Worm (Caenorhabditis elegans): ENCODE results near the gene T04C9.2.

T04C9.2 gene

DNA sequence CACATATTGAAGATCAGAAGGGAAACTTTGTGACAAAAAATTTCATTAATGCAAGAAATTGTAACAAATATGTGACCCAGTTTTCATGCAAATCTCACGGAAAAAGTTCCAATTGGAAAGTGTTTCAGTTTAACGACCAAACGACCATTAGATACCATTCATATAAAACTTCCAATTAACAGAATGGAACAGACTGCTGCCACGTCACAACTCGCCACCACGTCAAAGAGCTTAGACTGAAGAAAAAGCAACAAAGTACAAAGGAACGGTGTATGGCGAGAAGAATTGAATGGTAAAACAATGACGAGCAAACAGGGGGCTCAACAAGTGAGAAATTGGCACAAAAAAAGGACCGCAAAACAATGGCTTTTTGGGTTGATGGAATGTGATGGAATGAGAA, 6.3 kb upstream of the T04C9.2 start, which contains the start of gene T04C9.3:
Gene T04C9.3 (plus strand): TSS at position 301 of the 400 bp plus-strand sequence.
- TF ChIP-seq pqm-1 (tag; optimal IDR thresholded peaks at IDR 0.05) (no peak), nhr-237 (tag; optimal IDR thresholded peaks at IDR 0.05) (no peak), egl-27 (tag; optimal IDR thresholded peaks at IDR 0.05) (no peak), nhr-23 (tag; optimal IDR thresholded peaks at IDR 0.05) (no peak), eor-1 (tag; optimal IDR thresholded peaks at IDR 0.05) (no peak), ceh-82 (tag; optimal IDR thresholded peaks at IDR 0.05) (no peak), nfya-1 (tag; optimal IDR thresholded peaks at IDR 0.05; ENCODE audit: insufficient read depth) (no peak), ZK546.5 (tag; optimal IDR thresholded peaks at IDR 0.05) (no peak), sea-2 (GFP tag; optimal IDR thresholded peaks at IDR 0.05) (no peak), mdl-1 (tag; optimal IDR thresholded peaks at IDR 0.05) (no peak), tbx-2 (tag; optimal IDR thresholded peaks at IDR 0.05) (no peak), zag-1 (tag; optimal IDR thresholded peaks at IDR 0.05) (no peak), lsy-12 (tag; optimal IDR thresholded peaks at IDR 0.05) (no peak), nhr-28 (tag; optimal IDR thresholded peaks at IDR 0.05) (no peak), nhr-77 (tag; optimal IDR thresholded peaks at IDR 0.05) (no peak), pha-4 (tag; optimal IDR thresholded peaks at IDR 0.05) (no peak), lin-39 (tag; optimal IDR thresholded peaks at IDR 0.05) (no peak), nhr-25 (tag; optimal IDR thresholded peaks at IDR 0.05) (no peak), lin-15B (tag; optimal IDR thresholded peaks at IDR 0.05) (no peak), hmg-11 (tag; optimal IDR thresholded peaks at IDR 0.05) (no peak)

DNA sequence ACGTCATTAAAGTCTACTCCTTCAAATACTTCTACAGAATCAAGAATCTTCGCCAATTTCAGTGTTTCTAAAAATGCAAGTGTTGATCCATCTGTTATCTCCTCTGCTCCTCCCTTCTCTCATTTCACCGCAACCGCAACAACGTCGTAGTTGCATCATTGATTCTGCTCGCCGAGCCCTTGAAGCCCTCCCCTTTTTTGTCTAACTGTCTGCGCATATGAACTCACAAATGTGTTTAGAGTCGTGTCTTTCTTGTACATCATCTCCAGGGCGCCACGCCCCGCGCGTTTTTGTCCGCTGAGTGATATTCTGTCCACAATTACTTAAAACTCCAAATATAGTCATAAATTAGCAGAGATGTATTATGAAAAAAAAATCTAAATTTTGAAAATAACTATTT, 3.7 kb upstream of the T04C9.2 start:
- peak; percentile 74 for TF ChIP-seq lin-39 (tag; optimal IDR thresholded peaks at IDR 0.05)
- peak; percentile 63 for TF ChIP-seq egl-5 (tag; optimal IDR thresholded peaks at IDR 0.05)
- peak; percentile 63 for TF ChIP-seq nfya-1 (tag; optimal IDR thresholded peaks at IDR 0.05; ENCODE audit: insufficient read depth)
- TF ChIP-seq ama-1 (optimal IDR thresholded peaks at IDR 0.05) = no peak
- TF ChIP-seq pqm-1 (tag; optimal IDR thresholded peaks at IDR 0.05) = no peak
- TF ChIP-seq skn-1 (tag; optimal IDR thresholded peaks at IDR 0.05) = no peak
- no peak for TF ChIP-seq egl-27 (tag; optimal IDR thresholded peaks at IDR 0.05)

DNA sequence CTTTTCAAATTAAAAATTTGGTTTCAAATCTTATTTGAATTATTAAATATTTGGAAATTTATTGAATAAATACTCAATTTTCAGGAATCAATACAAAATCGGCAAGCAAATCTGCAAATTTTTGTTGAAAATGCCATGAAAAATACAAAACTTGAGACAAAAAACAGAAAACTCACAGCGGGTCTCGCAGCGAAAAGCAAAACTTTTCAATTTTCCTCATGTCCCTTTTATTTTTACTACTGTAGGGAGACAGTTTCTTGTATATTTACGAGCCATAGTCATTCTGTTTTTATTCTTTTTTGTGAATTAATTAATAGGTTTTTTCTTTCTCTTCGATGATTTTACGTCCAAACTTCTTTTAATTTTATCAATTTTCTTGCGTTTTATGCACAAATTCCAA, 3.2 kb upstream of the T04C9.2 start:
- TF ChIP-seq ceh-28 (tag; optimal IDR thresholded peaks at IDR 0.05) (no peak), nfya-1 (tag; optimal IDR thresholded peaks at IDR 0.05; ENCODE audit: insufficient read depth) (no peak), egl-27 (tag; optimal IDR thresholded peaks at IDR 0.05) (no peak), R02D3.7 (tag; optimal IDR thresholded peaks at IDR 0.05) (no peak), nhr-11 (tag; optimal IDR thresholded peaks at IDR 0.05) (no peak), nhr-12 (tag; optimal IDR thresholded peaks at IDR 0.05) (no peak), elt-2 (tag; optimal IDR thresholded peaks at IDR 0.05) (no peak), nhr-237 (tag; optimal IDR thresholded peaks at IDR 0.05) (no peak), hmg-11 (tag; optimal IDR thresholded peaks at IDR 0.05) (no peak), nhr-43 (tag; optimal IDR thresholded peaks at IDR 0.05; ENCODE audit: poor library complexity, severe bottlenecking) (no peak), nhr-25 (tag; optimal IDR thresholded peaks at IDR 0.05) (no peak), pqm-1 (tag; optimal IDR thresholded peaks at IDR 0.05) (no peak), unc-39 (tag; optimal IDR thresholded peaks at IDR 0.05) (no peak), ztf-4 (tag; optimal IDR thresholded peaks at IDR 0.05) (no peak), nhr-67 (tag; optimal IDR thresholded peaks at IDR 0.05) (no peak), pha-4 (tag; optimal IDR thresholded peaks at IDR 0.05) (no peak)

DNA sequence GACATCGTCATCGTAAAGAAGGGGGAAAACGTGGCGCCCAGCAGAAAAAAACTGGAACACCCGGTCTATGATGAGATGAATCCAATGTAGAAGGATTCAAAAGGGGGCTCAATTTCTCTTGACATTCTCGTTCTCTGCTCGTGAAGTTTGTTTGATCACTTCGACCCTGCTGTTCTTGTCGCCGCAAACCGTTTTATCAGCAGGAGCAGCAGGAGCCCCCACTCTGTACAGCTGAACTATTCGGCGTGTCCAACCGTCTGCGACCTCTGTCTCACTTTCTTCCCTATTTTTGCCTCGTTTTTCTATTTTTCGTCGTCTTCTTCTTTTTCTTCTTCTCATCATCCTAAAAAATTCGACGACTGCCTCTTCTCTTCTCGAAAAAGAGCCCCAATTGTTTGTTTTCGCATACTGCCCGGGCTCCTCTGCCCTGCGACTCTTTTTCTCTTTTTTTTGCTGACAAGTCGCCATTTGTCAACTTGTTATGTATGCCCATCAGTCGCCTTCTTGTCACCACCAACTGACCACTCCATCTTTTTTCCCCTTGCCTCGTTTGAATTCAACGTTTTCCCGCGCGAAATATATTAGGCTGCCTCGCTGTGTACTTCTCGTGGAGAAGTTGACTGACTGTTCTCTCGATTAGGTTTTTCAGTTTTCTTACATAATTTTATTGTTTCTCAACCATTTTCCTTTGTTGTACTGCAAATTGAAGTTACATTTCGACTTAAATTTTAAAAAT, 2.5 kb upstream of the T04C9.2 start:
- TF ChIP-seq nhr-25 (tag; optimal IDR thresholded peaks at IDR 0.05) (peak; percentile 17), nhr-77 (tag; optimal IDR thresholded peaks at IDR 0.05) (no peak), pqm-1 (tag; optimal IDR thresholded peaks at IDR 0.05) (peak; percentile 23), egl-5 (tag; optimal IDR thresholded peaks at IDR 0.05) (no peak), elt-2 (tag; optimal IDR thresholded peaks at IDR 0.05) (peak; percentile 31), ceh-9 (tag; optimal IDR thresholded peaks at IDR 0.05) (no peak), nhr-237 (tag; optimal IDR thresholded peaks at IDR 0.05) (no peak), unc-62 (GFP tag; optimal IDR thresholded peaks at IDR 0.05) (peak; percentile 64), nhr-23 (tag; optimal IDR thresholded peaks at IDR 0.05) (peak; percentile 2), lin-39 (tag; optimal IDR thresholded peaks at IDR 0.05) (peak; percentile 99), zag-1 (tag; optimal IDR thresholded peaks at IDR 0.05) (no peak), lsy-12 (tag; optimal IDR thresholded peaks at IDR 0.05) (no peak), hmg-11 (tag; optimal IDR thresholded peaks at IDR 0.05) (no peak), aly-2 (tag; optimal IDR thresholded peaks at IDR 0.05) (no peak), ama-1 (optimal IDR thresholded peaks at IDR 0.05) (no peak), mml-1 (tag; optimal IDR thresholded peaks at IDR 0.05) (no peak), nfya-1 (tag; optimal IDR thresholded peaks at IDR 0.05; ENCODE audit: insufficient read depth) (peak; percentile 36), nhr-28 (tag; optimal IDR thresholded peaks at IDR 0.05) (no peak), pha-4 (tag; optimal IDR thresholded peaks at IDR 0.05) (peak; percentile 15), ztf-11 (tag; optimal IDR thresholded peaks at IDR 0.05) (no peak)

All from whole organism, L3 larva.